Worm (Caenorhabditis elegans) whole organism, young adult: ENCODE data around the gene arx-6.

ENCODE experiments used
- Y56A3A.18 ChIP-seq: fragments of 200-800 bp; sonication (Bioruptor generic); IDR thresholded peaks from 2 replicates; pipeline ENCODE4 v1.3.6; 2022; ENCODE audit warnings: missing genetic modification reagents, missing genetic modification characterization, missing compliant biosample characterization
- Y79H2A.3 ChIP-seq: fragments of 200-800 bp; sonication (Bioruptor generic); conservative IDR thresholded peaks from 2 replicates; pipeline ENCODE4 v1.3.6; 2022; ENCODE audit warnings: missing genetic modification reagents, missing genetic modification characterization, missing compliant biosample characterization
- ama-1 ChIP-seq, 3 experiments: fragments of 150-350 bp in 1 of 3; sonication (generic microtip) in 2 of 3; optimal IDR thresholded peaks; 2 replicates each; lab custom pipeline; 2014 to 2018; ENCODE audit warnings: missing biosample characterization in 2 of 3, missing genetic modification characterization in 2 of 3, missing genetic modification reagents in 2 of 3
- athp-1 ChIP-seq: sonication (generic microtip); optimal IDR thresholded peaks from 2 replicates; lab custom pipeline; 2017; ENCODE audit warnings: mild to moderate bottlenecking, missing genetic modification characterization, missing compliant biosample characterization
- bed-1 ChIP-seq: fragments of 200-800 bp; sonication (Bioruptor generic); IDR thresholded peaks from 2 replicates; pipeline ENCODE4 v1.3.6; 2022; ENCODE audit warnings: missing genetic modification reagents, missing genetic modification characterization, missing compliant biosample characterization
- dpl-1 ChIP-seq: fragments of 150-350 bp; optimal IDR thresholded peaks from 2 replicates; lab custom pipeline; 2014; ENCODE audit warnings: missing biosample characterization, missing genetic modification reagents, missing genetic modification characterization
- efl-1 ChIP-seq: fragments of 150-350 bp; optimal IDR thresholded peaks from 2 replicates; lab custom pipeline; 2014; ENCODE audit warnings: missing biosample characterization, missing genetic modification reagents, missing genetic modification characterization
- ets-4 ChIP-seq: fragments of 200-800 bp; sonication (Bioruptor generic); optimal IDR thresholded peaks from 2 replicates; lab custom pipeline; 2018; ENCODE audit warnings: mild to moderate bottlenecking, missing genetic modification characterization, missing compliant biosample characterization
- lin-26 ChIP-seq: fragments of 200-800 bp; sonication (Bioruptor generic); IDR thresholded peaks from 2 replicates; pipeline ENCODE4 v1.3.6; 2022; ENCODE audit warnings: missing genetic modification reagents, missing genetic modification characterization, missing compliant biosample characterization
- nfya-2 ChIP-seq: fragments of 200-800 bp; sonication (Bioruptor generic); IDR thresholded peaks from 2 replicates; pipeline ENCODE4 v1.3.6; 2022; ENCODE audit warnings: missing genetic modification reagents, missing genetic modification characterization, missing compliant biosample characterization

- TF ChIP-seq athp-1 (tag; lab: Kevin White, UChicago), result no peak
- peak; percentile 78 for TF ChIP-seq dpl-1 (GFP tag; lab: Kevin White, UChicago)
- no peak for TF ChIP-seq lin-26 (GFP tag; lab: Robert Waterston, UW)
- no peak for TF ChIP-seq Y56A3A.18 (GFP tag; lab: Robert Waterston, UW)
- no peak for TF ChIP-seq nfya-2 (GFP tag; lab: Robert Waterston, UW)
- no peak for TF ChIP-seq ama-1 (optimal IDR thresholded peaks at IDR 0.05; lab: Kevin White, UChicago)
- TF ChIP-seq ama-1 (GFP tag; optimal IDR thresholded peaks at IDR 0.05; lab: Kevin White, UChicago), result no peak
- no peak for TF ChIP-seq Y79H2A.3
- no peak for TF ChIP-seq bed-1
- peak; percentile 70 for TF ChIP-seq efl-1
- TF ChIP-seq ets-4, result no peak
Observed at ce11 chrIII:4917960-4918712, 39.7 kb downstream of the arx-6 start, which contains the start of gene rpb-8.
